Fruit fly (Drosophila melanogaster) whole organism, embryonic: Measurements from ENCODE around the gene CG3119.

Source experiments
- Atf3 ChIP-seq: fragments of 200-800 bp; sonication (Bioruptor generic); optimal IDR thresholded peaks from 3 replicates; lab custom pipeline; 2016; ENCODE audit warnings: missing biosample characterization, missing genetic modification characterization
- CG10147 ChIP-seq: fragments of 200-800 bp; sonication (Bioruptor generic); optimal IDR thresholded peaks from 2 replicates; lab custom pipeline; 2019; ENCODE audit warnings: missing biosample characterization, mild to moderate bottlenecking, missing genetic modification characterization, moderate library complexity
- CG10274 ChIP-seq: fragments of 200-800 bp; sonication (Bioruptor generic); optimal IDR thresholded peaks from 3 replicates; lab custom pipeline; 2017; ENCODE audit warnings: missing biosample characterization, mild to moderate bottlenecking, missing genetic modification characterization
- CG10366 ChIP-seq: fragments of 200-800 bp; sonication (Bioruptor generic); IDR thresholded peaks from 2 replicates; pipeline ENCODE4 v1.3.6; 2022; ENCODE audit warnings: missing biosample characterization, missing genetic modification characterization
- CG10543 ChIP-seq: fragments of 200-800 bp; sonication (Bioruptor generic); optimal IDR thresholded peaks from 3 replicates; lab custom pipeline; 2017; ENCODE audit warnings: missing biosample characterization, mild to moderate bottlenecking, missing genetic modification characterization, moderate library complexity
- CG10654 ChIP-seq: fragments of 200-800 bp; sonication (Bioruptor generic); optimal IDR thresholded peaks from 2 replicates; lab custom pipeline; 2016; ENCODE audit warnings: missing biosample characterization, missing genetic modification characterization
- CG13123 ChIP-seq: fragments of 200-800 bp; sonication (Bioruptor generic); optimal IDR thresholded peaks from 2 replicates; lab custom pipeline; 2016; ENCODE audit warnings: missing biosample characterization, missing genetic modification characterization
- CG13775 ChIP-seq: fragments of 200-800 bp; sonication (Bioruptor generic); optimal IDR thresholded peaks from 3 replicates; lab custom pipeline; 2017; ENCODE audit warnings: missing biosample characterization, mild to moderate bottlenecking, missing genetic modification characterization
- CG1529 ChIP-seq: fragments of 200-800 bp; sonication (Bioruptor generic); optimal IDR thresholded peaks from 3 replicates; lab custom pipeline; 2018; ENCODE audit warnings: missing biosample characterization, missing genetic modification characterization
- CG15601 ChIP-seq: fragments of 200-800 bp; sonication (Bioruptor generic); optimal IDR thresholded peaks from 3 replicates; lab custom pipeline; 2019; ENCODE audit warnings: missing biosample characterization, mild to moderate bottlenecking, missing genetic modification characterization, moderate library complexity
- CG1602 ChIP-seq: fragments of 200-800 bp; sonication (Bioruptor generic); optimal IDR thresholded peaks from 3 replicates; lab custom pipeline; 2016; ENCODE audit warnings: missing biosample characterization, missing genetic modification characterization
- CG16863 ChIP-seq: fragments of 200-800 bp; sonication (Bioruptor generic); optimal IDR thresholded peaks from 3 replicates; lab custom pipeline; 2016; ENCODE audit warnings: missing biosample characterization, missing genetic modification characterization
- CG17186 ChIP-seq: fragments of 200-800 bp; sonication (Bioruptor generic); optimal IDR thresholded peaks from 3 replicates; lab custom pipeline; 2017; ENCODE audit warnings: missing biosample characterization, missing genetic modification reagents, missing genetic modification characterization
- CG1792 ChIP-seq: fragments of 200-800 bp; sonication (Bioruptor generic); optimal IDR thresholded peaks from 2 replicates; lab custom pipeline; 2016; ENCODE audit warnings: missing biosample characterization, missing genetic modification characterization
- CG2202 ChIP-seq: fragments of 200-800 bp; sonication (Bioruptor generic); optimal IDR thresholded peaks from 2 replicates; lab custom pipeline; 2018; ENCODE audit warnings: missing biosample characterization, mild to moderate bottlenecking, missing genetic modification characterization
- CG2678 ChIP-seq: fragments of 200-800 bp; sonication (Bioruptor generic); optimal IDR thresholded peaks from 3 replicates; lab custom pipeline; 2019; ENCODE audit warnings: missing biosample characterization, mild to moderate bottlenecking, missing genetic modification characterization, moderate library complexity
- CG30403 ChIP-seq: fragments of 200-800 bp; sonication (Bioruptor generic); optimal IDR thresholded peaks from 3 replicates; lab custom pipeline; 2016; ENCODE audit warnings: missing biosample characterization, missing genetic modification characterization
- CG3163 ChIP-seq: fragments of 200-800 bp; sonication (Bioruptor generic); optimal IDR thresholded peaks from 3 replicates; lab custom pipeline; 2016; ENCODE audit warnings: missing biosample characterization, missing genetic modification characterization
- CG33557 ChIP-seq: fragments of 200-800 bp; sonication (Bioruptor generic); optimal IDR thresholded peaks from 2 replicates; lab custom pipeline; 2019; ENCODE audit warnings: missing biosample characterization, mild to moderate bottlenecking, missing genetic modification characterization, moderate library complexity
- CG4282 ChIP-seq: fragments of 200-800 bp; sonication (Bioruptor generic); optimal IDR thresholded peaks from 2 replicates; lab custom pipeline; 2016; ENCODE audit warnings: missing biosample characterization, missing genetic modification characterization
- CG4328 ChIP-seq: fragments of 200-800 bp; sonication (Bioruptor generic); optimal IDR thresholded peaks from 3 replicates; lab custom pipeline; 2017; ENCODE audit warnings: missing biosample characterization, missing genetic modification reagents, missing genetic modification characterization
- CG4820 ChIP-seq: fragments of 200-800 bp; sonication (Bioruptor generic); optimal IDR thresholded peaks from 3 replicates; lab custom pipeline; 2016; ENCODE audit warnings: missing biosample characterization, missing genetic modification characterization
- CG6175 ChIP-seq: fragments of 200-800 bp; sonication (Bioruptor generic); IDR thresholded peaks from 3 replicates; pipeline ENCODE4 v1.3.6; 2022; ENCODE audit warnings: missing biosample characterization, missing genetic modification characterization
- CG6791 ChIP-seq: fragments of 200-800 bp; sonication (Bioruptor generic); IDR thresholded peaks from 3 replicates; pipeline ENCODE4 v1.3.6; 2022; ENCODE audit warnings: missing biosample characterization, missing genetic modification characterization; ENCODE audit not compliant: partially characterized antibody
- CG7839 ChIP-seq: fragments of 200-800 bp; sonication (Bioruptor generic); optimal IDR thresholded peaks from 3 replicates; lab custom pipeline; 2018; ENCODE audit warnings: missing biosample characterization, mild to moderate bottlenecking, missing genetic modification characterization, moderate library complexity
- CG7987 ChIP-seq: fragments of 200-800 bp; sonication (Bioruptor generic); optimal IDR thresholded peaks from 2 replicates; lab custom pipeline; 2018; ENCODE audit warnings: missing biosample characterization, mild to moderate bottlenecking, missing genetic modification characterization, moderate library complexity
- CG8765 ChIP-seq: fragments of 200-800 bp; sonication (Bioruptor generic); IDR thresholded peaks from 2 replicates; pipeline ENCODE4 v1.3.6; 2022; ENCODE audit warnings: missing biosample characterization, missing genetic modification characterization
- Chrac-16 ChIP-seq: fragments of 200-800 bp; sonication (Bioruptor generic); optimal IDR thresholded peaks from 3 replicates; lab custom pipeline; 2016; ENCODE audit warnings: missing biosample characterization, missing genetic modification characterization
- Dip3 ChIP-seq: fragments of 200-800 bp; sonication (Bioruptor generic); optimal IDR thresholded peaks from 3 replicates; lab custom pipeline; 2016; ENCODE audit warnings: missing biosample characterization, missing genetic modification characterization
- Dll ChIP-seq: fragments of 200-800 bp; sonication (Bioruptor generic); IDR thresholded peaks from 4 replicates; pipeline ENCODE4 v1.3.6; 2022; ENCODE audit warnings: missing biosample characterization, missing genetic modification characterization; ENCODE audit not compliant: partially characterized antibody
- E2f2 ChIP-seq: fragments of 200-800 bp; sonication (Bioruptor generic); IDR thresholded peaks from 2 replicates; pipeline ENCODE4 v1.3.6; 2022; ENCODE audit warnings: missing biosample characterization, missing genetic modification characterization
- Fer3 ChIP-seq: fragments of 200-800 bp; sonication (Bioruptor generic); optimal IDR thresholded peaks from 2 replicates; lab custom pipeline; 2018; ENCODE audit warnings: missing biosample characterization, mild to moderate bottlenecking, missing genetic modification characterization, moderate library complexity
- Hsf ChIP-seq: fragments of 200-800 bp; sonication (Bioruptor generic); optimal IDR thresholded peaks from 3 replicates; lab custom pipeline; 2016; ENCODE audit warnings: missing biosample characterization, missing genetic modification characterization
- Side ChIP-seq: fragments of 200-800 bp; sonication (Bioruptor generic); optimal IDR thresholded peaks from 2 replicates; lab custom pipeline; 2016; ENCODE audit warnings: missing biosample characterization, missing genetic modification characterization
- az2 ChIP-seq: fragments of 200-800 bp; sonication (Bioruptor generic); optimal IDR thresholded peaks from 3 replicates; lab custom pipeline; 2016; ENCODE audit warnings: missing biosample characterization, missing genetic modification characterization
- bcd ChIP-seq: fragments of 200-800 bp; sonication (Bioruptor generic); optimal IDR thresholded peaks from 2 replicates; lab custom pipeline; 2017; ENCODE audit warnings: missing biosample characterization, mild to moderate bottlenecking, missing genetic modification characterization
- exex ChIP-seq: fragments of 200-800 bp; sonication (Bioruptor generic); optimal IDR thresholded peaks from 4 replicates; lab custom pipeline; 2018; ENCODE audit warnings: missing biosample characterization, mild to moderate bottlenecking, missing genetic modification characterization, moderate library complexity
- fd64A ChIP-seq: fragments of 200-800 bp; sonication (Bioruptor generic); optimal IDR thresholded peaks from 3 replicates; lab custom pipeline; 2018; ENCODE audit warnings: missing biosample characterization, mild to moderate bottlenecking, missing genetic modification characterization
- her ChIP-seq: fragments of 200-800 bp; sonication (Bioruptor generic); optimal IDR thresholded peaks from 2 replicates; lab custom pipeline; 2016; ENCODE audit warnings: missing biosample characterization, missing genetic modification characterization
- jigr1 ChIP-seq: fragments of 200-800 bp; sonication (Bioruptor generic); IDR thresholded peaks from 3 replicates; pipeline ENCODE4 v1.3.6; 2022; ENCODE audit warnings: missing biosample characterization, missing genetic modification characterization
- nom ChIP-seq: fragments of 200-800 bp; sonication (Bioruptor generic); optimal IDR thresholded peaks from 2 replicates; lab custom pipeline; 2017; ENCODE audit warnings: missing biosample characterization, missing genetic modification characterization, mild to moderate bottlenecking, moderate library complexity, missing genetic modification reagents
- salm ChIP-seq: fragments of 200-800 bp; sonication (Bioruptor generic); optimal IDR thresholded peaks from 2 replicates; lab custom pipeline; 2018; ENCODE audit warnings: missing biosample characterization, mild to moderate bottlenecking, missing genetic modification characterization
- sc ChIP-seq, 3 experiments: fragments of >200 bp in 2 of 3; fragments of 200-800 bp in 1 of 3; sonication (Bioruptor generic) in 1 of 3; optimal IDR thresholded peaks; 2 replicates in 2 of 3; 3 replicates in 1 of 3; lab custom pipeline; 2017; ENCODE audit warnings: mild to moderate bottlenecking in 1 of 3, missing biosample characterization in 1 of 3, missing genetic modification characterization in 1 of 3, missing genetic modification reagents in 1 of 3
- schlank ChIP-seq: fragments of 200-800 bp; sonication (Bioruptor generic); optimal IDR thresholded peaks from 2 replicates; lab custom pipeline; 2018; ENCODE audit warnings: missing biosample characterization, mild to moderate bottlenecking, missing genetic modification characterization
- sqz ChIP-seq: fragments of 200-800 bp; sonication (Bioruptor generic); optimal IDR thresholded peaks from 3 replicates; lab custom pipeline; 2018; ENCODE audit warnings: missing biosample characterization, mild to moderate bottlenecking, missing genetic modification characterization
- stc ChIP-seq: fragments of 200-800 bp; sonication (Bioruptor generic); IDR thresholded peaks from 2 replicates; pipeline ENCODE4 v1.3.6; 2022; ENCODE audit warnings: missing biosample characterization, missing genetic modification characterization
- twi ChIP-seq: fragments of 200-800 bp; optimal IDR thresholded peaks from 2 replicates; lab custom pipeline; 2019; ENCODE audit warnings: missing biosample characterization, mild to moderate bottlenecking, missing genetic modification characterization, moderate library complexity
- tx ChIP-seq: fragments of 200-800 bp; sonication (Bioruptor generic); optimal IDR thresholded peaks from 2 replicates; lab custom pipeline; 2016; ENCODE audit warnings: missing biosample characterization, missing genetic modification characterization
- unc-4 ChIP-seq: fragments of 200-800 bp; sonication (Bioruptor generic); IDR thresholded peaks from 2 replicates; pipeline ENCODE4 v1.3.6; 2022; ENCODE audit warnings: missing biosample characterization, missing genetic modification characterization; ENCODE audit not compliant: partially characterized antibody

Gene CG3119

dm6 chr2L:2874542-2875194 is 37.0 kb upstream of the CG3119 start, which contains the start of gene CG8814 (continued):
- peak; percentile 57 for TF ChIP-seq Chrac-16 (GFP tag; lab: Kevin White, UChicago)
- TF ChIP-seq CG17186 (GFP tag; lab: Kevin White, UChicago), result peak; percentile 80
- peak; percentile 29 for TF ChIP-seq Dip3 (GFP tag; lab: Kevin White, UChicago)
- TF ChIP-seq CG10543, result peak; percentile 86
- peak; percentile 21 for TF ChIP-seq exex
- TF ChIP-seq CG8765 (GFP tag; lab: Robert Waterston, UW), result peak; percentile 46; the same call in 1 of the 2 replicates
- TF ChIP-seq nom (GFP tag; lab: Kevin White, UChicago), result peak; percentile 98
- TF ChIP-seq CG10147, result peak; percentile 69
- peak; percentile 68 for TF ChIP-seq CG15601 (tag; lab: Kevin White, UChicago)
- TF ChIP-seq CG33557 (GFP tag; lab: Kevin White, UChicago), result peak; percentile 40
- peak; percentile 67 for TF ChIP-seq CG1602 (GFP tag; lab: Kevin White, UChicago)
- TF ChIP-seq CG13775 (GFP tag; lab: Kevin White, UChicago), result peak; percentile 82
- TF ChIP-seq Atf3 (GFP tag; lab: Kevin White, UChicago), result peak; percentile 8
- peak; percentile 69 for TF ChIP-seq twi (tag; lab: Kevin White, UChicago)
- peak; percentile 54 for TF ChIP-seq CG10654 (GFP tag; lab: Kevin White, UChicago)
- peak; percentile 82 for TF ChIP-seq E2f2 (GFP tag; lab: Robert Waterston, UW)
- peak; percentile 90 for TF ChIP-seq Dll (GFP tag; lab: Robert Waterston, UW)
- peak; percentile 42 for TF ChIP-seq CG16863 (GFP tag; lab: Kevin White, UChicago)
- no peak for TF ChIP-seq CG1792
- TF ChIP-seq CG3163 (GFP tag; lab: Kevin White, UChicago), result no peak
- peak; percentile 21 for TF ChIP-seq her
- peak; percentile 59 for TF ChIP-seq CG4820
- TF ChIP-seq CG6175, result no peak
- TF ChIP-seq CG6791, result peak; percentile 75; the same call in 2 of the 3 replicates
- peak; percentile 0 for TF ChIP-seq CG7987 (GFP tag; lab: Kevin White, UChicago)
- peak; percentile 37 for TF ChIP-seq Hsf (GFP tag; lab: Kevin White, UChicago)
- peak; percentile 74 for TF ChIP-seq CG2678 (tag; lab: Kevin White, UChicago)
- peak; percentile 14 for TF ChIP-seq Fer3 (tag; lab: Kevin White, UChicago)
- TF ChIP-seq CG4282 (GFP tag; lab: Kevin White, UChicago), result no peak
- no peak for TF ChIP-seq fd64A
- peak; percentile 20; the same call in 1 of the 2 replicates for TF ChIP-seq stc
- no peak for TF ChIP-seq salm (tag; lab: Kevin White, UChicago)
- TF ChIP-seq sc (optimal IDR thresholded peaks at IDR 0.05; lab: Kevin White, UChicago), result no peak
- TF ChIP-seq sc (GFP tag; optimal IDR thresholded peaks at IDR 0.05; lab: Kevin White, UChicago), result peak; percentile 31
- TF ChIP-seq tx, result no peak
- TF ChIP-seq unc-4 (GFP tag; lab: Robert Waterston, UW), result peak; percentile 81
- TF ChIP-seq CG30403, result peak; percentile 86
- TF ChIP-seq sqz (GFP tag; lab: Kevin White, UChicago), result no peak
- peak; percentile 37 for TF ChIP-seq CG13123
- TF ChIP-seq CG10366 (GFP tag; lab: Robert Waterston, UW), result peak; percentile 57
- TF ChIP-seq CG2202 (tag; lab: Kevin White, UChicago), result no peak
- no peak for TF ChIP-seq Side (GFP tag; lab: Kevin White, UChicago)
- peak; percentile 68 for TF ChIP-seq CG7839 (tag; lab: Kevin White, UChicago)
- TF ChIP-seq bcd (GFP tag; lab: Kevin White, UChicago), result peak; percentile 67
- TF ChIP-seq az2 (GFP tag; lab: Kevin White, UChicago), result peak; percentile 63
- TF ChIP-seq CG4328, result peak; percentile 53
- peak; percentile 1 for TF ChIP-seq schlank (tag; lab: Kevin White, UChicago)
- TF ChIP-seq CG1529 (GFP tag; lab: Kevin White, UChicago), result no peak
- peak; percentile 65; the same call in 2 of the 3 replicates for TF ChIP-seq jigr1 (GFP tag; lab: Robert Waterston, UW)
- peak; percentile 74 for TF ChIP-seq CG10274 (GFP tag; lab: Kevin White, UChicago)
